Worm (Caenorhabditis elegans) whole organism, early embryonic: ENCODE data around the gene E02C12.19.

Source experiments
- B0310.2 ChIP-seq: sonication (generic microtip); optimal IDR thresholded peaks from 2 replicates; lab custom pipeline; 2016; ENCODE audit warnings: mild to moderate bottlenecking, missing genetic modification characterization, missing compliant biosample characterization
- F13C5.2 ChIP-seq: sonication (generic microtip); optimal IDR thresholded peaks from 2 replicates; lab custom pipeline; 2017; ENCODE audit warnings: mild to moderate bottlenecking, missing genetic modification characterization, inconsistent platforms, missing compliant biosample characterization
- aly-1 ChIP-seq: sonication (generic microtip); optimal IDR thresholded peaks from 2 replicates; lab custom pipeline; 2016; ENCODE audit warnings: missing genetic modification characterization, missing compliant biosample characterization
- ama-1 ChIP-seq: fragments of 150-350 bp; optimal IDR thresholded peaks from 2 replicates; lab custom pipeline; 2014
- ceh-13 ChIP-seq: fragments of 200-800 bp; sonication (Bioruptor generic); optimal IDR thresholded peaks from 2 replicates; lab custom pipeline; 2018; ENCODE audit warnings: mild to moderate bottlenecking, missing genetic modification characterization, missing compliant biosample characterization
- ceh-36 ChIP-seq: sonication (generic microtip); optimal IDR thresholded peaks from 2 replicates; lab custom pipeline; 2016; ENCODE audit warnings: missing genetic modification characterization, inconsistent platforms, missing compliant biosample characterization
- ets-7 ChIP-seq: sonication (generic microtip); optimal IDR thresholded peaks from 2 replicates; lab custom pipeline; 2016; ENCODE audit warnings: missing genotype, missing genetic modification characterization, missing compliant biosample characterization
- flt-1 ChIP-seq: fragments of 200-800 bp; sonication (Bioruptor generic); IDR thresholded peaks from 2 replicates; pipeline ENCODE4 v1.3.6; 2022; ENCODE audit warnings: missing genetic modification characterization, missing compliant biosample characterization
- hmbx-1 ChIP-seq: sonication (generic microtip); optimal IDR thresholded peaks from 2 replicates; lab custom pipeline; 2016; ENCODE audit warnings: mild to moderate bottlenecking, missing genetic modification characterization, missing compliant biosample characterization
- hmg-4 ChIP-seq: fragments of 200-800 bp; sonication (Bioruptor generic); optimal IDR thresholded peaks from 2 replicates; lab custom pipeline; 2018; ENCODE audit warnings: mild to moderate bottlenecking, missing genetic modification characterization, missing compliant biosample characterization
- hnd-1 ChIP-seq: sonication (generic microtip); optimal IDR thresholded peaks from 2 replicates; lab custom pipeline; 2016; ENCODE audit warnings: missing genetic modification characterization, missing compliant biosample characterization
- pes-1 ChIP-seq: fragments of 200-800 bp; sonication (Bioruptor generic); IDR thresholded peaks from 2 replicates; pipeline ENCODE4 v1.3.6; 2022; ENCODE audit warnings: missing genetic modification reagents, missing genetic modification characterization, missing compliant biosample characterization
- scrt-1 ChIP-seq: fragments of 200-800 bp; sonication (Bioruptor generic); IDR thresholded peaks from 2 replicates; pipeline ENCODE4 v1.3.6; 2022; ENCODE audit warnings: missing genetic modification characterization, missing compliant biosample characterization
- sea-1 ChIP-seq: fragments of 200-800 bp; sonication (Bioruptor generic); conservative IDR thresholded peaks from 2 replicates; pipeline ENCODE4 v1.3.6; 2022; ENCODE audit warnings: missing genetic modification characterization, missing compliant biosample characterization
- tbx-11 ChIP-seq: fragments of 200-800 bp; sonication (Bioruptor generic); IDR thresholded peaks from 2 replicates; pipeline ENCODE4 v1.3.6; 2022; ENCODE audit warnings: missing genetic modification characterization, missing compliant biosample characterization
- tbx-37 ChIP-seq: fragments of 200-800 bp; sonication (Bioruptor generic); conservative IDR thresholded peaks from 2 replicates; pipeline ENCODE4 v1.3.6; 2022; ENCODE audit warnings: missing genetic modification reagents, missing genetic modification characterization, missing compliant biosample characterization
- tra-4 ChIP-seq: sonication (generic microtip); optimal IDR thresholded peaks from 2 replicates; lab custom pipeline; 2017; ENCODE audit warnings: missing genetic modification characterization, missing compliant biosample characterization

Gene E02C12.19

DNA sequence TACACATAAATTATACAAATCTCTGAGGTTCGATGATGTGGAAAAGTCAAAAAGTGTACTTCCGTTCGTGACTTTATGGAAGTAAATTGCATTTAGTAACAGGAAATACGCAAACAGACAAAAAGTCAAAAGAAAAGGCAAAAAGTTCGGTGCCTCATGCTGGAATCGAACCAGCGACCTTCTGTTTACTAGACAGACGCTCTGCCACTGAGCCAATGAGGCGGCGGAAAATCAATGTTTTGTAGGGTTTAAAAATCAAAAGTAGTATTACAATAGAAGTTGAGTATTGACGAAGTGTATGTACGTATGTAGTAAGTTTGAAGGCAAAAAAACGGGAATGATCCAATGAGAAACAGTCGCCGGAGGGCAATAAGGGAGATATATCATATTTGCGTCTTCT lies 30.6 kb upstream of the E02C12.19 start:
- no peak for TF ChIP-seq ceh-13 (GFP tag; lab: Kevin White, UChicago)
- TF ChIP-seq tbx-37 (GFP tag; lab: Robert Waterston, UW), result no peak
- TF ChIP-seq aly-1, result no peak
- TF ChIP-seq sea-1 (GFP tag; lab: Robert Waterston, UW), result no peak
- TF ChIP-seq ceh-36 (tag; lab: Kevin White, UChicago), result no peak
- no peak for TF ChIP-seq hmbx-1 (tag; lab: Kevin White, UChicago)

DNA sequence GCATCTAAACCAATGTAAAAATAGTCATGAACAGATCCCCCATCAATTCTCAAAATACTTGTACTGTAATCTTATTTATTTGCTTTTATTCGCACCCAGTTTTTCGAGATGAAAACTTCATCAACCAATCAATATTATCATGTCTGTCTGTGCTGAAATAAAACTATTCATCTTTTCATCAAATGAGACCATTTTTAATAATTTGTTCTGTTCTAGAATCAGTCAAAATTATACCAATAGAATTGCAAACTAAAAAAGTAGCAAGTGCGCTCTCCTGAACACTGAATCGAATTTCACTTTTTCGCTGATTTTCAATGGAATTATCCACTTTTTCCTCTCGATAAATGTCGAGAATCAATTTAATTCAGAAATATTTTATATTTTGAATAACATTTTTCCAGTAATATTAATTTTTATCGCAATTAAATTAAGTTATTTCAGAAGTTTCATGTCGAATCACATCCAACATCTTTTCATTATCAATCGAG lies 23.6 kb upstream of the E02C12.19 start, which contains the start of gene trpp-4:
trpp-4 (plus strand) TSS at position 442 of the 488 bp plus-strand sequence.
- no peak for TF ChIP-seq sea-1 (GFP tag; lab: Robert Waterston, UW)
- TF ChIP-seq flt-1 (GFP tag; lab: Robert Waterston, UW), result no peak
- TF ChIP-seq ama-1, result no peak
- no peak for TF ChIP-seq B0310.2 (tag; lab: Kevin White, UChicago)
- TF ChIP-seq hnd-1, result no peak
- no peak for TF ChIP-seq F13C5.2 (tag; lab: Kevin White, UChicago)
- TF ChIP-seq tbx-11 (GFP tag; lab: Robert Waterston, UW), result no peak
- TF ChIP-seq hmg-4 (GFP tag; lab: Kevin White, UChicago), result no peak
- no peak for TF ChIP-seq pes-1 (GFP tag; lab: Robert Waterston, UW)
- TF ChIP-seq scrt-1, result no peak
- TF ChIP-seq hmbx-1 (tag; lab: Kevin White, UChicago), result no peak
- TF ChIP-seq tbx-37 (GFP tag; lab: Robert Waterston, UW), result no peak
- TF ChIP-seq aly-1, result no peak
- no peak for TF ChIP-seq ceh-36 (tag; lab: Kevin White, UChicago)

DNA sequence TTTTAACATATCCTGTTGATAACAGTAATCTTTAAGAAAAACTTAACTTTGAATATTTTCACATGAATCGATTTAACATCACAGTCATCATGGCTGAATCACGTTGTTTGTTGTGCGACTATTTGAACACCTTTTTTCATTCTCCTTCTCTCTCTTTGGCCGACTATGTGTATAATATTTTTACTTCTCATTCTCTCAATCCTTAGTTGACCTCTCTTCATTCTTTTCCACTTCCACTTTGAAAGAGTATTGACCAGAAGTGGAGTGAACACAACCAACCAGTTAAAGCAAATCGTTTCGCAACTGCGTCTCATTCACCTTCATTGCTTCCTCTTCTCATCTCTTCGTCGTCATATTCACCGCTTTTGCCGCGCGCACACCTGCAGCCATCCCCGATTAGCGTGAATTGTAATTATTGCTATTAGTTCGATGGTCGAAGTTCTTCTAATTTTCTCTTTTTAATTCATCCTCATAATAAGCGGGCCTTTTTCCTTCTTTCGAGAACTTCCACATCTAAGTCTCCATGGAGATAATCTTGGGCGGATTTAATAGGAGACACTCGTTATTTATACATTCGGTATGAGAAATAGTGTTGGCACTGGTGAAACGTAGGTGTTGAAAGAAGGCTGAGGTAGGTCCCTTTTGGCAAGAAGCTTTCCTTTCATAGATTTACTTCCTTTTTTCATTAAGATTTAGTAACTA lies 18.8 kb upstream of the E02C12.19 start:
- TF ChIP-seq flt-1 (GFP tag; lab: Robert Waterston, UW) (no peak), tra-4 (tag; lab: Kevin White, UChicago) (no peak), ama-1 (no peak), aly-1 (no peak), sea-1 (GFP tag; lab: Robert Waterston, UW) (no peak), ceh-36 (tag; lab: Kevin White, UChicago) (no peak), tbx-37 (GFP tag; lab: Robert Waterston, UW) (no peak), B0310.2 (tag; lab: Kevin White, UChicago) (no peak), hmg-4 (GFP tag; lab: Kevin White, UChicago) (no peak), scrt-1 (no peak), F13C5.2 (tag; lab: Kevin White, UChicago) (no peak), hmbx-1 (tag; lab: Kevin White, UChicago) (no peak), ceh-13 (GFP tag; lab: Kevin White, UChicago) (no peak), tbx-11 (GFP tag; lab: Robert Waterston, UW) (no peak), ets-7 (tag; lab: Kevin White, UChicago) (no peak), pes-1 (GFP tag; lab: Robert Waterston, UW) (no peak), hnd-1 (no peak)

DNA sequence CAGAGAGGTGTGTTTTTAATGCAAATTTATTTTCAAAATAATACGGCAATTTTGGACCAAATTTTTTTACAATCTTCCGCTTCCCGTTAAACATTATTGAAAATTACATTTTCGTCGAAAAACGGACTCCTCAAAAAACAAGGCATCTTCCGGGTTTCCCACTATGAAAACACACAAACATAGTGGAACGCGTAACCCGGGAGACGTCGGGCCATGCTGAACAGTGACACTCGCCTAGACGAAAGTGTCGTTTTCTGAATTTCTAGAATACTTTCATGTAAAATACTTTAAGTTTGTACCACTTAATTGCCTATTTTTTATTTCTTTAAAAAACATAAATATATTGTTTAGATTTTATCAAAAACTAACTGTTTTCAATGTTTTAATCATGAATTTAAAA lies 15.6 kb upstream of the E02C12.19 start:
- TF ChIP-seq B0310.2 (tag; lab: Kevin White, UChicago) (no peak), hmg-4 (GFP tag; lab: Kevin White, UChicago) (no peak), tbx-11 (GFP tag; lab: Robert Waterston, UW) (no peak), hnd-1 (no peak), aly-1 (no peak), hmbx-1 (tag; lab: Kevin White, UChicago) (no peak), flt-1 (GFP tag; lab: Robert Waterston, UW) (no peak), pes-1 (GFP tag; lab: Robert Waterston, UW) (no peak)

DNA sequence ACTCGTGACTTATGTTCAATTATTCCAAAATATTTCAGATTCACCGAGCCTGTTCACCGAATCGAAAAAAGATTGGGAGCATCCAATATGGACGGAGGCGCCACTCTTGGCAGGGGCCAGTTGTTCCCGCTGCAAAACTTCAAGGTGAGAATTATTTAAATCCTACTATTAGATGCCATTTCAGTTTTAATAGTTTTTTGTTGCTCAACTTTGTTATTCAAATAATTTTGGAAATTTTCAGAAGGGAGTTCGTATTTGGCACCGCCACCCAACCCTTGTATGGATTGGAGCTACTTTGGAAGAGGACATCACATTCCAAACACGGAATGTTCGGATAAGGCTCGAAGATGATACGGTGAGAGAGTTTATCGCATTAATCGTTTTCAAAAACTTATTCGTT lies 9.8 kb upstream of the E02C12.19 start, which contains the start of gene hum-2:
hum-2 (plus strand) TSS at position 33 of the 400 bp plus-strand sequence.
- TF ChIP-seq scrt-1 (no peak), ama-1 (no peak), tra-4 (tag; lab: Kevin White, UChicago) (no peak), F13C5.2 (tag; lab: Kevin White, UChicago) (no peak), flt-1 (GFP tag; lab: Robert Waterston, UW) (no peak), hnd-1 (no peak), tbx-11 (GFP tag; lab: Robert Waterston, UW) (no peak), hmg-4 (GFP tag; lab: Kevin White, UChicago) (no peak), ceh-36 (tag; lab: Kevin White, UChicago) (no peak), sea-1 (GFP tag; lab: Robert Waterston, UW) (no peak)

DNA sequence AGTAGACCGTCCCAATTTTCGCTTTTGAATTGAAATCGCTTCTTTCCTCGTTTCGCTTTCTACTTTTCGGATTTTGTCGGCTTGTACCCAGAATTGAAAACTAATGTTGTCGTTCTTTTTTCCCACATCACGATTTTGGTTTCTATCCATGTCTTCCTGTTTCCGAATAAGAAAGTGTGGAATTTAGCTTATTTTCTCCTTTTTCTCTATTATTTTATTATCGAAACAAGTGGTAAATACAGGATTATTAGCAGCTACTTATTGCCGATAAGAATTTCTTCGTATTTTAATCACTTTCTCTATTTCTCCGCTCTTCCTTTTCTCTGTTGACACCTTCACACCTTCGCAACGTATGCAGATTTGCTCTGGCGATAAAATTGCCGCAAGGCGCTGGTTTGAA lies 8.6 kb upstream of the E02C12.19 start:
- TF ChIP-seq ceh-13 (GFP tag; lab: Kevin White, UChicago) (no peak), sea-1 (GFP tag; lab: Robert Waterston, UW) (no peak), tra-4 (tag; lab: Kevin White, UChicago) (no peak), B0310.2 (tag; lab: Kevin White, UChicago) (no peak), aly-1 (no peak), hmg-4 (GFP tag; lab: Kevin White, UChicago) (no peak)

DNA sequence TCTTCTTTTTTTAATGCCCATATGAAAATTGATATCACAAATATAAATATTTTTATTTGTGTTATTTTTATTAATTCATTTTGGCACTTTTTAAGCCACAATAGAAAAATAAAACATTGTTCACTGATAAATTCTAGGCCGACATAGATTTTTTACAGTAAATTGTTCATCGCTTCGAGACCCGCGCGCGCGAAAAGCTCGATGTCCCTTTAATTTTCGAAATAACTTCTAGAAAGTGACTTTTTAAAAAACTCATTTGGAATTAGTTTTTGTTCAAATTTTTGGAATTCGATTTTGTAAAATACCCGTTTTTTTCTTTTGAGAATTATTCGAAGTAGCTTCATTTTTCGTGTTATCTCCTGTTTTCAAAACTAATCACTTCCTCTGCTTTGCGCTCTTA lies 8.0 kb upstream of the E02C12.19 start:
- no peak for TF ChIP-seq flt-1 (GFP tag; lab: Robert Waterston, UW)
- no peak for TF ChIP-seq hnd-1
- TF ChIP-seq B0310.2 (tag; lab: Kevin White, UChicago), result no peak
- no peak for TF ChIP-seq tra-4 (tag; lab: Kevin White, UChicago)
- TF ChIP-seq scrt-1, result no peak
- no peak for TF ChIP-seq ceh-13 (GFP tag; lab: Kevin White, UChicago)
- no peak for TF ChIP-seq F13C5.2 (tag; lab: Kevin White, UChicago)
- TF ChIP-seq sea-1 (GFP tag; lab: Robert Waterston, UW), result no peak
